Fruit fly (Drosophila melanogaster) whole organism, wandering third instar larva: ENCODE results near the gene escl.
A peak's percentile ranks its signal among the peaks of the same experiment; 100 is the strongest.

Source experiments
- Abd-B ChIP-seq: fragments of >200 bp; optimal IDR thresholded peaks from 2 replicates; lab custom pipeline; 2017; ENCODE audit warnings: missing biosample characterization, missing genetic modification characterization
- CG32264 ChIP-seq: fragments of 200-800 bp; sonication (Bioruptor generic); optimal IDR thresholded peaks from 2 replicates; lab custom pipeline; 2016; ENCODE audit warnings: missing biosample characterization, missing genetic modification characterization
- CG9705 ChIP-seq: fragments of 200-800 bp; sonication (Bioruptor generic); optimal IDR thresholded peaks from 2 replicates; lab custom pipeline; 2018; ENCODE audit warnings: missing biosample characterization, mild to moderate bottlenecking, missing genetic modification characterization
- CrebA ChIP-seq: fragments of 200-800 bp; sonication (Bioruptor generic); optimal IDR thresholded peaks from 2 replicates; lab custom pipeline; 2016; ENCODE audit warnings: missing biosample characterization, mild to moderate bottlenecking, missing genetic modification characterization, borderline replicate concordance
- Dfd ChIP-seq: fragments of >200 bp; optimal IDR thresholded peaks from 2 replicates; lab custom pipeline; 2017; ENCODE audit warnings: missing biosample characterization, missing genetic modification characterization
- Dif ChIP-seq: fragments of 200-275, 200-300 bp; sonication (Bioruptor generic); optimal IDR thresholded peaks from 2 replicates; lab custom pipeline; 2018; ENCODE audit warnings: missing biosample characterization, missing genetic modification characterization; ENCODE audit not compliant: partially characterized antibody
- GATAd ChIP-seq: sonication (Bioruptor generic); optimal IDR thresholded peaks from 2 replicates; lab custom pipeline; 2016; ENCODE audit warnings: missing biosample characterization, missing genetic modification characterization
- HLH106 ChIP-seq: fragments of 200-800 bp; optimal IDR thresholded peaks from 3 replicates; lab custom pipeline; 2019; ENCODE audit warnings: missing biosample characterization, mild to moderate bottlenecking, missing genetic modification characterization, moderate library complexity
- Hnf4 ChIP-seq: fragments of 200-800 bp; sonication (Bioruptor generic); optimal IDR thresholded peaks from 2 replicates; lab custom pipeline; 2016; ENCODE audit warnings: missing biosample characterization, mild to moderate bottlenecking, missing genetic modification characterization
- Hr78 ChIP-seq: fragments of >200 bp; optimal IDR thresholded peaks from 2 replicates; lab custom pipeline; 2017; ENCODE audit warnings: missing biosample characterization, missing genetic modification characterization
- Hr83 ChIP-seq: fragments of 200-300 bp; sonication (Bioruptor generic); optimal IDR thresholded peaks from 2 replicates; lab custom pipeline; 2016; ENCODE audit warnings: missing biosample characterization, mild to moderate bottlenecking, missing genetic modification characterization, moderate library complexity; ENCODE audit not compliant: poor library complexity, severe bottlenecking
- Jra ChIP-seq: sonication (Bioruptor generic); optimal IDR thresholded peaks from 2 replicates; lab custom pipeline; 2016; ENCODE audit warnings: missing biosample characterization, missing genetic modification characterization
- Mio ChIP-seq: sonication (Bioruptor generic); optimal IDR thresholded peaks from 2 replicates; lab custom pipeline; 2016; ENCODE audit warnings: missing biosample characterization, missing genetic modification characterization
- Myc ChIP-seq: fragments of >200 bp; optimal IDR thresholded peaks from 2 replicates; lab custom pipeline; 2017
- N ChIP-seq: fragments of >200 bp; optimal IDR thresholded peaks from 2 replicates; lab custom pipeline; 2018; ENCODE audit warnings: missing biosample characterization, missing external identifiers, missing genetic modification characterization
- OdsH ChIP-seq: fragments of 200-800 bp; sonication (Bioruptor generic); optimal IDR thresholded peaks from 2 replicates; lab custom pipeline; 2016; ENCODE audit warnings: missing biosample characterization, mild to moderate bottlenecking, missing genetic modification characterization
- Rel ChIP-seq, 2 experiments: fragments of 200-800 bp; sonication (Bioruptor generic) in 1 of 2; optimal IDR thresholded peaks; 2 replicates in 1 of 2; 3 replicates in 1 of 2; lab custom pipeline; 2016 to 2019; ENCODE audit warnings: mild to moderate bottlenecking in 2 of 2, missing biosample characterization in 2 of 2, missing genetic modification characterization in 2 of 2, moderate library complexity in 1 of 2
- Sp1 ChIP-seq: fragments of 200-800 bp; sonication (Bioruptor generic); optimal IDR thresholded peaks from 3 replicates; lab custom pipeline; 2019; ENCODE audit warnings: missing biosample characterization, mild to moderate bottlenecking, missing genetic modification characterization, moderate library complexity
- Vsx2 ChIP-seq: fragments of 200-300, 225-300 bp; sonication (Bioruptor generic); optimal IDR thresholded peaks from 2 replicates; lab custom pipeline; 2018; ENCODE audit warnings: missing biosample characterization, missing genetic modification characterization; ENCODE audit not compliant: partially characterized antibody
- br ChIP-seq: fragments of 200-800 bp; sonication (Bioruptor generic); optimal IDR thresholded peaks from 2 replicates; lab custom pipeline; 2016; ENCODE audit warnings: missing biosample characterization, missing genetic modification characterization
- brk ChIP-seq: fragments of 200-800 bp; sonication (Bioruptor generic); optimal IDR thresholded peaks from 2 replicates; lab custom pipeline; 2016; ENCODE audit warnings: missing biosample characterization, mild to moderate bottlenecking, missing genetic modification characterization
- dl ChIP-seq, 2 experiments: fragments of 175-275, 200-275 bp in 1 of 2; fragments of 200-275 bp in 1 of 2; sonication (Bioruptor generic); optimal IDR thresholded peaks; lab custom pipeline; 2018; ENCODE audit warnings: mild to moderate bottlenecking in 2 of 2, missing biosample characterization in 2 of 2, missing genetic modification characterization in 2 of 2, moderate library complexity in 2 of 2; ENCODE audit not compliant: partially characterized antibody in 2 of 2, insufficient read depth in 1 of 2
- dmrt93B ChIP-seq: fragments of 200-800 bp; sonication (Bioruptor generic); optimal IDR thresholded peaks from 2 replicates; lab custom pipeline; 2018; ENCODE audit warnings: missing biosample characterization, mild to moderate bottlenecking, missing genetic modification characterization
- dsf ChIP-seq: sonication (Bioruptor generic); optimal IDR thresholded peaks from 2 replicates; lab custom pipeline; 2016; ENCODE audit warnings: missing biosample characterization, missing genetic modification characterization, borderline replicate concordance
- ey ChIP-seq: fragments of 200-800 bp; sonication (Bioruptor generic); optimal IDR thresholded peaks from 2 replicates; lab custom pipeline; 2016; ENCODE audit warnings: missing biosample characterization, missing genetic modification characterization
- foxo ChIP-seq, 2 experiments: fragments of 200-800 bp; sonication (Bioruptor generic); optimal IDR thresholded peaks; 2 replicates in 1 of 2; 3 replicates in 1 of 2; lab custom pipeline; 2016 to 2017; ENCODE audit warnings: missing biosample characterization in 2 of 2, missing genetic modification characterization in 2 of 2
- fru ChIP-seq: fragments of 200-800 bp; sonication (Bioruptor generic); optimal IDR thresholded peaks from 3 replicates; lab custom pipeline; 2016; ENCODE audit warnings: missing biosample characterization, mild to moderate bottlenecking, missing genetic modification characterization
- h ChIP-seq: fragments of 200-800 bp; sonication (Bioruptor generic); optimal IDR thresholded peaks from 3 replicates; lab custom pipeline; 2016; ENCODE audit warnings: missing biosample characterization, mild to moderate bottlenecking, missing genetic modification characterization
- jim ChIP-seq: fragments of 175-275, 200-325 bp; sonication (Bioruptor generic); optimal IDR thresholded peaks from 2 replicates; lab custom pipeline; 2016; ENCODE audit warnings: missing biosample characterization, mild to moderate bottlenecking, missing genetic modification characterization
- lola ChIP-seq: fragments of >200 bp; optimal IDR thresholded peaks from 2 replicates; lab custom pipeline; 2017; ENCODE audit warnings: missing biosample characterization, missing genetic modification characterization
- pan ChIP-seq: fragments of >200 bp; optimal IDR thresholded peaks from 2 replicates; lab custom pipeline; 2017
- psq ChIP-seq: fragments of 200-800 bp; sonication (Bioruptor generic); optimal IDR thresholded peaks from 3 replicates; lab custom pipeline; 2017; ENCODE audit warnings: missing biosample characterization, mild to moderate bottlenecking, missing genetic modification characterization, moderate library complexity
- rgr ChIP-seq: fragments of 200-800 bp; sonication (Bioruptor generic); optimal IDR thresholded peaks from 3 replicates; lab custom pipeline; 2016; ENCODE audit warnings: missing biosample characterization, mild to moderate bottlenecking, missing genetic modification characterization
- sage ChIP-seq: fragments of 200-800 bp; sonication (Bioruptor generic); optimal IDR thresholded peaks from 2 replicates; lab custom pipeline; 2016; ENCODE audit warnings: missing biosample characterization, mild to moderate bottlenecking, missing genetic modification characterization
- sv ChIP-seq: fragments of 200-800 bp; sonication (Bioruptor generic); optimal IDR thresholded peaks from 3 replicates; lab custom pipeline; 2016; ENCODE audit warnings: missing biosample characterization, missing genetic modification characterization
- tai ChIP-seq: sonication (Bioruptor generic); optimal IDR thresholded peaks from 2 replicates; lab custom pipeline; 2016; ENCODE audit warnings: missing biosample characterization, missing genetic modification characterization
- usp ChIP-seq: fragments of >200 bp; optimal IDR thresholded peaks from 2 replicates; lab custom pipeline; 2017; ENCODE audit warnings: missing biosample characterization, missing genetic modification characterization
- woc ChIP-seq: sonication (Bioruptor generic); optimal IDR thresholded peaks from 2 replicates; lab custom pipeline; 2016; ENCODE audit warnings: missing biosample characterization, mild to moderate bottlenecking, missing genetic modification characterization

The escl gene

DNA sequence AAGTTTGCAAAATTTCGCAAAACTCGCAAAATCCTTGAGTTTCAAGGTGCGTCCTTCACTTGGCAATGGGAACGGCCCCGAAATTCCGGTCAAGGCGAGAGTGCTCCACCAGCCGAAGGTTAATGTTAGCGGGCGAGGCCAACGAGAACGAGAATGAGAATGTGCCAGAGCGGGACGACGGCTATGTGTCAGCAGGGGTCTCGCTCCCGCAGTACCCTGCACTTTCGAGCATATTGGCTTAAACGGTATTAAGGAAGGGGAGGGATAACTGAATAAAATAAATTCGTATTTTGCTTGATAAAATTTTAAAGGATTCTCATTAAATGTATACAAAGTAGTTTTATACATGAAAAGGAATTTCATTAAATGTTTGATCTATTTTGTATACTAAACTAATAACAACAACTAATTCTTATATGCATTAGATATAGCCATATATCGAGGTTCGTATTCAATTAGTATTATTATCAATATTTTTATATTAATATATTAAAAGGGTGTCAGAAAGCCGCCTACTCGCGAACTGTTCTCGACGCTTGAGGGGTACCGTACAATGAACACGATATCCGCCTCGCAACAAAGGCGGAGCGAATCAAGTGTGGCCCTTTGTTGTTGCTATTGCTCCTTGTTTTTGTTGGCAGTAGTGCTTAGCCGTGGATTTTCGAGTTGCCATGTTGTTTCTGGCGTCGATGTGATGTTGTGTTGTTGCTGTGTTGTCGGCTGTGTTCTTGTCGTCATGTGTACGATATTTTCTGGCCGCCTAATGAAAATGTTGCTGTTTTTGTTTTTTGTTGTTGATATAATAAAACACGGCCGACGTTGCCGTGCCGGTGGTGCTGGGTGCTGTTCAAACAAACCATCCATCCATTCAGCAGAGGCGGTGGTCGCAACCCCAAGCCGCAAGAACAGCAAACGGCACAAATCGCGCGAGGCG is 15.9 kb downstream of the escl start (continued):
- TF ChIP-seq Mio: no peak
- TF ChIP-seq CG9705 (GFP tag; lab: Kevin White, UChicago): peak; percentile 87
- TF ChIP-seq Myc (lab: Kevin White, UChicago): no peak
- peak; percentile 86 for TF ChIP-seq dmrt93B
- TF ChIP-seq rgr (GFP tag; lab: Kevin White, UChicago): peak; percentile 83
- peak; percentile 57 for TF ChIP-seq br
- peak; percentile 93 for TF ChIP-seq woc (GFP tag; lab: Kevin White, UChicago)
- TF ChIP-seq sage: peak; percentile 77
- no peak for TF ChIP-seq brk (GFP tag; lab: Kevin White, UChicago)
- peak; percentile 70 for TF ChIP-seq jim
- no peak for TF ChIP-seq Abd-B (GFP tag; lab: Kevin White, UChicago)
- TF ChIP-seq lola (GFP tag; lab: Kevin White, UChicago): no peak
- TF ChIP-seq N: no peak
- TF ChIP-seq Sp1: peak; percentile 97
- no peak for TF ChIP-seq Dif

DNA sequence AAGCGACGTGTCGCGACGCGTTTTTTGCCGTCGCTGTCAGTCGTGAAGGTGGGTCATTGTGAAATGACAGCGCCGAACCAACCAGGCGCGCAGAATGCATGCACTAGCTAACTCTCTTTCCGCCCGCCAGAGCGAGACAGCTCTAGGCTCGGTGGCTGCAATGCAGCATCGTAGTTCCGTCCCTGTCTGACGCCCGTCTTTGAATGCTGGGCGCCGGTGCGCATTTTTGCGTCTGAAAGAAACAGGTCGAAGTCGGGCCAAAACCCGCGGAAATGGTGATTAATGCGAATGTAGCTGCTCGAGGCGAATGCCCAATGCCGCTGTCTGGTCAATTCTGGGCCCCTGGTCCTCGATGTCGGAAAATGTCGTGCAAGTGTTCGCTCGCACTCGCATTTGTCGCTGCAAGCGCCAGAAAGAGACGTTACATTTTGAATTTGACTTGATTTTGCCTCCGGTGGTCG is 16.6 kb downstream of the escl start:
- TF ChIP-seq Sp1: peak; percentile 76
- TF ChIP-seq dl (GFP tag; optimal IDR thresholded peaks at IDR 0.05; lab: Kevin White, UChicago; ENCODE audit: insufficient read depth in 1 of 2, partially characterized antibody in 2 of 2): peak; percentile 78 to 87
- TF ChIP-seq Hr78 (GFP tag; lab: Kevin White, UChicago): no peak
- TF ChIP-seq CG32264 (GFP tag; lab: Kevin White, UChicago): no peak
- TF ChIP-seq jim: no peak
- TF ChIP-seq Myc (lab: Kevin White, UChicago): no peak
- no peak for TF ChIP-seq Rel (GFP tag; optimal IDR thresholded peaks at IDR 0.05; lab: Kevin White, UChicago)
- peak; percentile 96 for TF ChIP-seq Rel (tag; optimal IDR thresholded peaks at IDR 0.05; lab: Kevin White, UChicago)
- no peak for TF ChIP-seq CrebA (GFP tag; lab: Kevin White, UChicago)
- TF ChIP-seq brk (GFP tag; lab: Kevin White, UChicago): no peak
- TF ChIP-seq psq (GFP tag; lab: Kevin White, UChicago): no peak
- no peak for TF ChIP-seq woc (GFP tag; lab: Kevin White, UChicago)
- TF ChIP-seq CG9705 (GFP tag; lab: Kevin White, UChicago): peak; percentile 3
- no peak for TF ChIP-seq Vsx2 (GFP tag; lab: Kevin White, UChicago)
- TF ChIP-seq Dif: no peak
- TF ChIP-seq foxo (GFP tag; optimal IDR thresholded peaks at IDR 0.05; lab: Kevin White, UChicago): no peak
- TF ChIP-seq usp: no peak
- TF ChIP-seq h: peak; percentile 86
- no peak for TF ChIP-seq OdsH (GFP tag; lab: Kevin White, UChicago)
- peak; percentile 86 for TF ChIP-seq Jra (GFP tag; lab: Kevin White, UChicago)
- TF ChIP-seq dmrt93B: peak; percentile 12
- peak; percentile 48 for TF ChIP-seq ey
- TF ChIP-seq dsf (GFP tag; lab: Kevin White, UChicago): no peak
- TF ChIP-seq GATAd (GFP tag; lab: Kevin White, UChicago): no peak
- peak; percentile 88 for TF ChIP-seq Hr83 (GFP tag; lab: Kevin White, UChicago)
- no peak for TF ChIP-seq Abd-B (GFP tag; lab: Kevin White, UChicago)
- no peak for TF ChIP-seq N
- TF ChIP-seq pan: no peak
- peak; percentile 45 for TF ChIP-seq rgr (GFP tag; lab: Kevin White, UChicago)
- no peak for TF ChIP-seq sage
- TF ChIP-seq Dfd (GFP tag; lab: Kevin White, UChicago): no peak
- peak; percentile 56 for TF ChIP-seq fru (GFP tag; lab: Kevin White, UChicago)
- peak; percentile 76 for TF ChIP-seq br
- no peak for TF ChIP-seq sv (GFP tag; lab: Kevin White, UChicago)
- no peak for TF ChIP-seq Mio
- no peak for TF ChIP-seq lola (GFP tag; lab: Kevin White, UChicago)
- peak; percentile 45 for TF ChIP-seq Hnf4 (GFP tag; lab: Kevin White, UChicago)
- no peak for TF ChIP-seq tai (GFP tag; lab: Kevin White, UChicago)
- TF ChIP-seq HLH106 (tag; lab: Kevin White, UChicago): peak; percentile 51
